Fruit fly (Drosophila melanogaster) whole organism, embryonic: ENCODE measurements around the gene CG5181.

Experiments
- CG10147 ChIP-seq: fragments of 200-800 bp; sonication (Bioruptor generic); optimal IDR thresholded peaks from 2 replicates; lab custom pipeline; 2019; ENCODE audit warnings: missing biosample characterization, mild to moderate bottlenecking, missing genetic modification characterization, moderate library complexity
- CG10209 ChIP-seq: fragments of 200-800 bp; sonication (Bioruptor generic); optimal IDR thresholded peaks from 3 replicates; lab custom pipeline; 2017; ENCODE audit warnings: missing biosample characterization, mild to moderate bottlenecking, missing genetic modification characterization, missing genetic modification reagents
- CG11456 ChIP-seq: fragments of 200-800 bp; sonication (Bioruptor generic); IDR thresholded peaks from 3 replicates; pipeline ENCODE4 v1.3.6; 2022; ENCODE audit warnings: missing biosample characterization, missing genetic modification characterization
- CG11696 ChIP-seq: fragments of 200-800 bp; sonication (Bioruptor generic); IDR thresholded peaks from 2 replicates; pipeline ENCODE4 v1.3.6; 2022; ENCODE audit warnings: missing biosample characterization, missing genetic modification characterization
- CG13287 ChIP-seq: fragments of 200-800 bp; sonication (Bioruptor generic); IDR thresholded peaks from 2 replicates; pipeline ENCODE4 v1.3.6; 2022; ENCODE audit warnings: missing biosample characterization, missing genetic modification characterization; ENCODE audit not compliant: partially characterized antibody
- CG15011 ChIP-seq: fragments of 200-800 bp; sonication (Bioruptor generic); optimal IDR thresholded peaks from 3 replicates; lab custom pipeline; 2018; ENCODE audit warnings: missing biosample characterization, mild to moderate bottlenecking, missing genetic modification characterization
- CG15696 ChIP-seq: fragments of 200-800 bp; sonication (Bioruptor generic); optimal IDR thresholded peaks from 2 replicates; lab custom pipeline; 2019; ENCODE audit warnings: missing biosample characterization, mild to moderate bottlenecking, missing genetic modification characterization, moderate library complexity
- CG1602 ChIP-seq: fragments of 200-800 bp; sonication (Bioruptor generic); optimal IDR thresholded peaks from 3 replicates; lab custom pipeline; 2016; ENCODE audit warnings: missing biosample characterization, missing genetic modification characterization
- CG1603 ChIP-seq: fragments of 200-800 bp; sonication (Bioruptor generic); optimal IDR thresholded peaks from 2 replicates; lab custom pipeline; 2019; ENCODE audit warnings: missing biosample characterization, mild to moderate bottlenecking, missing genetic modification characterization, moderate library complexity
- CG16863 ChIP-seq: fragments of 200-800 bp; sonication (Bioruptor generic); optimal IDR thresholded peaks from 3 replicates; lab custom pipeline; 2016; ENCODE audit warnings: missing biosample characterization, missing genetic modification characterization
- CG17802 ChIP-seq: fragments of 200-800 bp; sonication (Bioruptor generic); optimal IDR thresholded peaks from 2 replicates; lab custom pipeline; 2018; ENCODE audit warnings: missing biosample characterization, mild to moderate bottlenecking, missing genetic modification characterization, moderate library complexity
- CG2889 ChIP-seq: fragments of 200-800 bp; sonication (Bioruptor generic); IDR thresholded peaks from 3 replicates; pipeline ENCODE4 v1.3.6; 2022; ENCODE audit warnings: missing biosample characterization, missing genetic modification characterization
- CG30020 ChIP-seq: fragments of 200-800 bp; optimal IDR thresholded peaks from 2 replicates; lab custom pipeline; 2019; ENCODE audit warnings: missing biosample characterization, mild to moderate bottlenecking, missing genetic modification characterization, moderate library complexity
- CG31365 ChIP-seq: fragments of 200-800 bp; sonication (Bioruptor generic); optimal IDR thresholded peaks from 2 replicates; lab custom pipeline; 2018; ENCODE audit warnings: missing biosample characterization, mild to moderate bottlenecking, missing genetic modification characterization
- CG31388 ChIP-seq: fragments of 200-800 bp; sonication (Bioruptor generic); optimal IDR thresholded peaks from 2 replicates; lab custom pipeline; 2016; ENCODE audit warnings: missing biosample characterization, missing genetic modification characterization
- CG33213 ChIP-seq: fragments of 200-800 bp; sonication (Bioruptor generic); optimal IDR thresholded peaks from 3 replicates; lab custom pipeline; 2016; ENCODE audit warnings: missing biosample characterization, missing genetic modification characterization
- CG34422 ChIP-seq: fragments of 200-800 bp; sonication (Bioruptor generic); IDR thresholded peaks from 3 replicates; pipeline ENCODE4 v1.3.6; 2022; ENCODE audit warnings: missing biosample characterization, missing genetic modification characterization
- CG5180 ChIP-seq: fragments of 200-800 bp; sonication (Bioruptor generic); optimal IDR thresholded peaks from 3 replicates; lab custom pipeline; 2017; ENCODE audit warnings: missing biosample characterization, missing genetic modification characterization, mild to moderate bottlenecking, moderate library complexity, missing genetic modification reagents
- CG8765 ChIP-seq: fragments of 200-800 bp; sonication (Bioruptor generic); IDR thresholded peaks from 2 replicates; pipeline ENCODE4 v1.3.6; 2022; ENCODE audit warnings: missing biosample characterization, missing genetic modification characterization
- Camta ChIP-seq: fragments of 200-800 bp; sonication (Bioruptor generic); optimal IDR thresholded peaks from 2 replicates; lab custom pipeline; 2016; ENCODE audit warnings: missing biosample characterization, missing genetic modification characterization
- CoRest ChIP-seq: fragments of 200-800 bp; sonication (Bioruptor generic); optimal IDR thresholded peaks from 3 replicates; lab custom pipeline; 2018; ENCODE audit warnings: missing biosample characterization, mild to moderate bottlenecking, missing genetic modification characterization, moderate library complexity
- Dek ChIP-seq: fragments of 200-800 bp; sonication (Bioruptor generic); optimal IDR thresholded peaks from 3 replicates; lab custom pipeline; 2019; ENCODE audit warnings: missing biosample characterization, mild to moderate bottlenecking, missing genetic modification characterization, moderate library complexity
- Dll ChIP-seq: fragments of 200-800 bp; sonication (Bioruptor generic); IDR thresholded peaks from 4 replicates; pipeline ENCODE4 v1.3.6; 2022; ENCODE audit warnings: missing biosample characterization, missing genetic modification characterization; ENCODE audit not compliant: partially characterized antibody
- Drgx ChIP-seq: fragments of 200-800 bp; sonication (Bioruptor generic); IDR thresholded peaks from 2 replicates; pipeline ENCODE4 v1.3.6; 2022; ENCODE audit warnings: missing biosample characterization, missing genetic modification characterization
- E2f1 ChIP-seq: fragments of 200-800 bp; sonication (Bioruptor generic); IDR thresholded peaks from 2 replicates; pipeline ENCODE4 v1.3.6; 2022; ENCODE audit warnings: missing biosample characterization, missing genetic modification characterization
- Eip74EF ChIP-seq, 2 experiments: fragments of 200-800 bp in 1 of 2; fragments of >200 bp in 1 of 2; sonication (Bioruptor generic) in 1 of 2; optimal IDR thresholded peaks; 2 replicates each; lab custom pipeline; 2017 to 2019; ENCODE audit warnings: missing biosample characterization in 2 of 2, missing genetic modification characterization in 2 of 2, mild to moderate bottlenecking in 1 of 2, moderate library complexity in 1 of 2
- Ets65A ChIP-seq: fragments of 200-800 bp; sonication (Bioruptor generic); peaks from one replicate; lab custom pipeline; 2016; ENCODE audit warnings: missing biosample characterization, missing genetic modification characterization
- Meics ChIP-seq: fragments of 200-800 bp; sonication (Bioruptor generic); optimal IDR thresholded peaks from 2 replicates; lab custom pipeline; 2017; ENCODE audit warnings: missing biosample characterization, mild to moderate bottlenecking, missing genetic modification characterization
- NC2β ChIP-seq: fragments of 200-800 bp; sonication (Bioruptor generic); optimal IDR thresholded peaks from 2 replicates; lab custom pipeline; 2016; ENCODE audit warnings: missing biosample characterization, missing genetic modification characterization
- Rfx ChIP-seq: fragments of 200-800 bp; sonication (Bioruptor generic); IDR thresholded peaks from 2 replicates; pipeline ENCODE4 v1.3.6; 2022; ENCODE audit warnings: missing biosample characterization, missing genetic modification characterization
- TFAM ChIP-seq: fragments of 200-800 bp; sonication (Bioruptor generic); optimal IDR thresholded peaks from 2 replicates; lab custom pipeline; 2017; ENCODE audit warnings: missing biosample characterization, missing genetic modification characterization, inconsistent platforms
- bsh ChIP-seq, 2 experiments: fragments of 200-800 bp; sonication (Bioruptor generic); optimal IDR thresholded peaks; 2 replicates each; lab custom pipeline; 2017 to 2018; ENCODE audit warnings: mild to moderate bottlenecking in 2 of 2, missing biosample characterization in 2 of 2, missing genetic modification characterization in 2 of 2, moderate library complexity in 1 of 2
- btn ChIP-seq: fragments of 200-800 bp; sonication (Bioruptor generic); optimal IDR thresholded peaks from 2 replicates; lab custom pipeline; 2016; ENCODE audit warnings: missing biosample characterization, missing genetic modification characterization
- disco-r ChIP-seq: fragments of 200-800 bp; sonication (Bioruptor generic); optimal IDR thresholded peaks from 2 replicates; lab custom pipeline; 2016; ENCODE audit warnings: missing biosample characterization, missing genetic modification characterization
- gcm ChIP-seq: fragments of 200-800 bp; sonication (Bioruptor generic); optimal IDR thresholded peaks from 2 replicates; lab custom pipeline; 2019; ENCODE audit warnings: missing biosample characterization, mild to moderate bottlenecking, missing genetic modification characterization, moderate library complexity
- hb ChIP-seq: fragments of 200-800 bp; sonication (Bioruptor generic); IDR thresholded peaks from 3 replicates; pipeline ENCODE4 v1.3.6; 2022; ENCODE audit warnings: missing biosample characterization, missing genetic modification characterization; ENCODE audit not compliant: partially characterized antibody
- hbn ChIP-seq: fragments of 200-800 bp; sonication (Bioruptor generic); IDR thresholded peaks from 2 replicates; pipeline ENCODE4 v1.3.6; 2022; ENCODE audit warnings: missing biosample characterization, missing genetic modification characterization; ENCODE audit not compliant: partially characterized antibody
- ken ChIP-seq: fragments of 200-800 bp; sonication (Bioruptor generic); IDR thresholded peaks from 3 replicates; pipeline ENCODE4 v1.3.6; 2022; ENCODE audit warnings: missing biosample characterization, missing genetic modification characterization
- kni ChIP-seq: fragments of 200-800 bp; sonication (Bioruptor generic); optimal IDR thresholded peaks from 3 replicates; lab custom pipeline; 2017; ENCODE audit warnings: mild to moderate bottlenecking, missing biosample characterization, missing genetic modification reagents, missing genetic modification characterization
- lab ChIP-seq: fragments of 200-800 bp; sonication (Bioruptor generic); optimal IDR thresholded peaks from 3 replicates; lab custom pipeline; 2017; ENCODE audit warnings: missing biosample characterization, missing genetic modification characterization, mild to moderate bottlenecking, moderate library complexity, missing genetic modification reagents
- oc ChIP-seq: fragments of 200-800 bp; sonication (Bioruptor generic); optimal IDR thresholded peaks from 2 replicates; lab custom pipeline; 2018; ENCODE audit warnings: missing biosample characterization, mild to moderate bottlenecking, missing genetic modification characterization, moderate library complexity
- pho ChIP-seq: fragments of 200-800 bp; sonication (Bioruptor generic); optimal IDR thresholded peaks from 2 replicates; lab custom pipeline; 2016; ENCODE audit warnings: missing biosample characterization, missing genetic modification characterization
- phol ChIP-seq: fragments of 200-800 bp; sonication (Bioruptor generic); optimal IDR thresholded peaks from 3 replicates; lab custom pipeline; 2018; ENCODE audit warnings: missing biosample characterization, mild to moderate bottlenecking, missing genetic modification characterization, moderate library complexity
- run ChIP-seq: fragments of 200-800 bp; sonication (Bioruptor generic); optimal IDR thresholded peaks from 3 replicates; lab custom pipeline; 2018; ENCODE audit warnings: missing biosample characterization, mild to moderate bottlenecking, missing genetic modification characterization
- seq ChIP-seq: fragments of 200-800 bp; sonication (Bioruptor generic); IDR thresholded peaks from 2 replicates; pipeline ENCODE4 v1.3.6; 2022; ENCODE audit warnings: missing biosample characterization, missing genetic modification characterization
- sim ChIP-seq: fragments of 200-800 bp; sonication (Bioruptor generic); IDR thresholded peaks from 2 replicates; pipeline ENCODE4 v1.3.6; 2022; ENCODE audit warnings: missing biosample characterization, missing genetic modification characterization
- sisA ChIP-seq: fragments of 200-800 bp; sonication (Bioruptor generic); IDR thresholded peaks from 2 replicates; pipeline ENCODE4 v1.3.6; 2022; ENCODE audit warnings: missing biosample characterization, missing genetic modification characterization
- unpg ChIP-seq: fragments of 200-800 bp; sonication (Bioruptor generic); optimal IDR thresholded peaks from 3 replicates; lab custom pipeline; 2018; ENCODE audit warnings: missing biosample characterization, mild to moderate bottlenecking, missing genetic modification characterization, moderate library complexity

Gene CG5181

DNA sequence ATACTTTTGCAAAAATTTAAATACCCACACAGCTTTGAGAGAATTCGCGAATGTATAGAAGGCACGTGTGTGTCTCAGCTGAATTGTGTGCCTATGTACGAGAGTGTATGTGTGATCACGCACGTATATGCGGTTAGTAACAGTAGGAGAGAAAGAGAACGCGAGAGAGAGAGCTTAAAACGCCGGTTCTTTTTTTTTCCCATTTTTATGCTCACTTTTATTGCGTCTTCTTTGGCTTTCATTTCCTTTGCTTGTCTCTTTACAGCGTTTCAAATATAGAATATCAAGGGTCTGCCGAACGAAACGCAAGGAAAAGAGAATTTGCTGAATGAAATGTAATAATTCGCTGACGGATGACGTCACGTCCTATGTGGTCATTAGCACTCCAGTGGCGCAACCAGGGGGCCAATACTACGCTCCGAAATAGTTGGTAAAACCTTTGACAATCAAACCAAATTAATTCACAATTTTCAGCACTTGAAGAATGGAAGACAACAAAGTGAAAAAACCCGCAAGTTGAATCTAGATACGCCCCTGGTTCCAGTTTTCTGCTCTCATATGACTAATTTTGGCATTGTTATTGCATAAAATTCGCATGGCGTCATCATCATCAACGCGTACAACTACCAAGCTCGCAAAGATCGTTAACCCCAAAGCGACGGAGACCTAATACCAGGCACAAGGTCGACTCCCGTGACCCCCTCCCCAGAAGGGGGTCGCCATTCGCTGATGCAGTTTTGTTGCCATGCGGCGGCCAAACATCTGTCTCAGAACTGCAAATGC lies 15.5 kb upstream of the CG5181 start (continued):
- TF ChIP-seq CG17802 (tag; lab: Kevin White, UChicago), result no peak
- no peak for TF ChIP-seq CG1602 (GFP tag; lab: Kevin White, UChicago)
- peak; percentile 87 for TF ChIP-seq Drgx (GFP tag; lab: Robert Waterston, UW)
- no peak for TF ChIP-seq CG31365 (tag; lab: Kevin White, UChicago)
- TF ChIP-seq CG10147 (GFP tag; lab: Kevin White, UChicago), result peak; percentile 82
- no peak for TF ChIP-seq TFAM (GFP tag; lab: Kevin White, UChicago)
- no peak for TF ChIP-seq ken (GFP tag; lab: Robert Waterston, UW)
- TF ChIP-seq hbn (GFP tag; lab: Robert Waterston, UW), result no peak
- TF ChIP-seq Meics (GFP tag; lab: Kevin White, UChicago), result peak; percentile 81
- TF ChIP-seq oc (tag; lab: Kevin White, UChicago), result no peak
- no peak for TF ChIP-seq Camta (GFP tag; lab: Kevin White, UChicago)
- no peak for TF ChIP-seq CG31388 (GFP tag; lab: Kevin White, UChicago)
- TF ChIP-seq disco-r, result peak; percentile 35
- TF ChIP-seq CG15696 (tag; lab: Kevin White, UChicago), result no peak
- peak; percentile 51 for TF ChIP-seq sisA
- TF ChIP-seq CG13287 (GFP tag; lab: Robert Waterston, UW), result no peak
- TF ChIP-seq CG15011 (GFP tag; lab: Kevin White, UChicago), result peak; percentile 38
- TF ChIP-seq NC2β (GFP tag; lab: Kevin White, UChicago), result no peak
- TF ChIP-seq Eip74EF (GFP tag; optimal IDR thresholded peaks at IDR 0.05; lab: Kevin White, UChicago), result no peak
- TF ChIP-seq CG33213 (GFP tag; lab: Kevin White, UChicago), result no peak
- no peak for TF ChIP-seq gcm (GFP tag; lab: Kevin White, UChicago)
- no peak for TF ChIP-seq bsh (GFP tag; optimal IDR thresholded peaks at IDR 0.05; lab: Kevin White, UChicago)
- TF ChIP-seq pho, result peak; percentile 87
- peak; percentile 6 for TF ChIP-seq CG16863 (GFP tag; lab: Kevin White, UChicago)
- TF ChIP-seq CG30020 (tag; lab: Kevin White, UChicago), result no peak
- TF ChIP-seq CG5180 (GFP tag; lab: Kevin White, UChicago), result no peak
- TF ChIP-seq CG11456, result peak; percentile 88
- TF ChIP-seq CoRest, result peak; percentile 54
- TF ChIP-seq CG34422 (GFP tag; lab: Robert Waterston, UW), result peak; percentile 47; the same call in 1 of the 3 replicates
- no peak for TF ChIP-seq E2f1 (GFP tag; lab: Robert Waterston, UW)
- TF ChIP-seq Dll (GFP tag; lab: Robert Waterston, UW), result no peak
- no peak for TF ChIP-seq kni (GFP tag; lab: Kevin White, UChicago)
- peak; percentile 69 for TF ChIP-seq Dek (tag; lab: Kevin White, UChicago)
- TF ChIP-seq Ets65A (GFP tag; lab: Kevin White, UChicago), result peak; percentile 81
- peak; percentile 45 for TF ChIP-seq unpg (GFP tag; lab: Kevin White, UChicago)
- no peak for TF ChIP-seq phol (tag; lab: Kevin White, UChicago)
- TF ChIP-seq sim (GFP tag; lab: Robert Waterston, UW), result no peak
- peak; percentile 55 for TF ChIP-seq CG10209
- TF ChIP-seq lab (GFP tag; lab: Kevin White, UChicago), result peak; percentile 88
- peak; percentile 57; the same call in 1 of the 3 replicates for TF ChIP-seq CG2889 (GFP tag; lab: Robert Waterston, UW)
- peak; percentile 61; the same call in 1 of the 2 replicates for TF ChIP-seq CG8765 (GFP tag; lab: Robert Waterston, UW)
- peak; percentile 45; the same call in 1 of the 2 replicates for TF ChIP-seq seq (GFP tag; lab: Robert Waterston, UW)
- TF ChIP-seq run, result no peak
- no peak for TF ChIP-seq btn (GFP tag; lab: Kevin White, UChicago)
- TF ChIP-seq Rfx (GFP tag; lab: Robert Waterston, UW), result peak; percentile 95
- TF ChIP-seq hb, result no peak
- no peak for TF ChIP-seq CG11696 (GFP tag; lab: Robert Waterston, UW)
- peak; percentile 19 for TF ChIP-seq CG1603 (tag; lab: Kevin White, UChicago)
